Fruit fly (Drosophila melanogaster): ENCODE results near the gene CtsB.

Gene CtsB

DNA sequence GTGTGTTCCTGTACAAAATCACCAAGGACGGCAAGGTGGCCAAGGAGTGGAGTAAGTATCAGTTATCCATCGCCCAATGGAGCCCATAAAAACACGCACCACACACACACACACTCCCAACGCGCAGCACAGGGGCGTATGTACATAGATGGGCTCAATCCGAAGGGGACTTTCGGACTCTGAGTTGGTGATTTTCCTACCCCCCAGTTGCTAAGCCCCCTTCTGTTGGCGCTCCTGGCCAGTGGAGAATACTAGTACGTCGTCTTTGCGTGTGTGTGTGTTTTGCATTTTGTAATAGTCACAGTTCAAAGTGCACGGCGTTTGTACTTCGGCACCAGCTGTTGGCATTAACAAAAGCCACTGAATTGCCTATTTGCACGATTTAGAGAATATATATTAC lies 41.9 kb downstream of the CtsB start (continued):
- TF ChIP-seq lab (GFP tag; optimal IDR thresholded peaks at IDR 0.05) = peak; percentile 91
- TF ChIP-seq salm (tag; optimal IDR thresholded peaks at IDR 0.05) = peak; percentile 14
- TF ChIP-seq pfk (GFP tag; optimal IDR thresholded peaks at IDR 0.05) = peak; percentile 38
- TF ChIP-seq CG9797 (GFP tag; optimal IDR thresholded peaks at IDR 0.05) = no peak
- peak; percentile 55 for TF ChIP-seq CG4282 (GFP tag; optimal IDR thresholded peaks at IDR 0.05)
- peak; percentile 86 for TF ChIP-seq dysf (GFP tag; IDR thresholded peaks at IDR 0.05)
- TF ChIP-seq Oaz (GFP tag; IDR thresholded peaks at IDR 0.05) = peak; percentile 67
- TF ChIP-seq Lpt (GFP tag; optimal IDR thresholded peaks at IDR 0.05) = no peak
- TF ChIP-seq B-H1 (GFP tag; IDR thresholded peaks at IDR 0.05) = peak; percentile 69; the same call in 2 of the 3 replicates
- no peak for TF ChIP-seq pzg (GFP tag; optimal IDR thresholded peaks at IDR 0.05)
- TF ChIP-seq PHDP (tag; optimal IDR thresholded peaks at IDR 0.05) = peak; percentile 72
- no peak for TF ChIP-seq CTCF (GFP tag; optimal IDR thresholded peaks at IDR 0.05)
- peak; percentile 85 for TF ChIP-seq CG13424 (tag; optimal IDR thresholded peaks at IDR 0.05)
- peak; percentile 95 for TF ChIP-seq slbo (GFP tag; IDR thresholded peaks at IDR 0.05)
- no peak for TF ChIP-seq CG1832 (GFP tag; optimal IDR thresholded peaks at IDR 0.05)
- no peak for TF ChIP-seq Lhr (GFP tag; optimal IDR thresholded peaks at IDR 0.05)
- peak; percentile 59; the same call in 1 of the 2 replicates for TF ChIP-seq esg (GFP tag; conservative IDR thresholded peaks at IDR 0.05)
- peak; percentile 84 for TF ChIP-seq HLH3B (GFP tag; IDR thresholded peaks at IDR 0.05)
- peak; percentile 70 for TF ChIP-seq CG10209 (GFP tag; optimal IDR thresholded peaks at IDR 0.05)
- no peak for TF ChIP-seq abd-A (tag; optimal IDR thresholded peaks at IDR 0.05)
- peak; percentile 56 for TF ChIP-seq Bteb2 (GFP tag; optimal IDR thresholded peaks at IDR 0.05)
- no peak for TF ChIP-seq tll (GFP tag; optimal IDR thresholded peaks at IDR 0.05)
- peak; percentile 84 for TF ChIP-seq CG11247 (GFP tag; IDR thresholded peaks at IDR 0.05)
- TF ChIP-seq dmrt99B (tag; optimal IDR thresholded peaks at IDR 0.05) = peak; percentile 84
- peak in 1 of 3 experiments; percentile 28 for TF ChIP-seq lola (GFP tag; optimal IDR thresholded peaks at IDR 0.05)
- peak; percentile 63 for TF ChIP-seq p53 (GFP tag; optimal IDR thresholded peaks at IDR 0.05)
- TF ChIP-seq oc (tag; optimal IDR thresholded peaks at IDR 0.05) = peak; percentile 59
- no peak for TF ChIP-seq emc (GFP tag; optimal IDR thresholded peaks at IDR 0.05)
- peak; percentile 80 for TF ChIP-seq HmgD (GFP tag; optimal IDR thresholded peaks at IDR 0.05)
- peak; percentile 69 for TF ChIP-seq CG8765 (GFP tag; IDR thresholded peaks at IDR 0.05)
- peak; percentile 60 for TF ChIP-seq Hey (tag; optimal IDR thresholded peaks at IDR 0.05)
- TF ChIP-seq CG12391 (tag; optimal IDR thresholded peaks at IDR 0.05) = peak; percentile 66
- peak; percentile 73 for TF ChIP-seq grau (tag; optimal IDR thresholded peaks at IDR 0.05)
- peak; percentile 62 for TF ChIP-seq CrebB (tag; optimal IDR thresholded peaks at IDR 0.05)
- peak; percentile 80 for TF ChIP-seq ATbp (GFP tag; optimal IDR thresholded peaks at IDR 0.05)
- TF ChIP-seq z (GFP tag; IDR thresholded peaks at IDR 0.05) = peak; percentile 53; the same call in 1 of the 3 replicates
- TF ChIP-seq CG10321 (GFP tag; IDR thresholded peaks at IDR 0.05) = no peak
- TF ChIP-seq CG31388 (GFP tag; optimal IDR thresholded peaks at IDR 0.05) = no peak
- no peak for TF ChIP-seq lbe (GFP tag; optimal IDR thresholded peaks at IDR 0.05)
- peak; percentile 9 for TF ChIP-seq E2f2 (GFP tag; IDR thresholded peaks at IDR 0.05)
- peak; percentile 75 for TF ChIP-seq stc (GFP tag; IDR thresholded peaks at IDR 0.05)
- no peak for TF ChIP-seq Max (GFP tag; optimal IDR thresholded peaks at IDR 0.05)
- peak; percentile 70 for TF ChIP-seq CG1647 (GFP tag; optimal IDR thresholded peaks at IDR 0.05)
- peak; percentile 69 to 89 for TF ChIP-seq dpn (GFP tag; optimal IDR thresholded peaks at IDR 0.05)
- TF ChIP-seq CG32532 (GFP tag; IDR thresholded peaks at IDR 0.05) = peak; percentile 91
- TF ChIP-seq Optix (GFP tag; IDR thresholded peaks at IDR 0.05) = peak; percentile 71
- peak; percentile 29; the same call in 1 of the 2 replicates for TF ChIP-seq wor (GFP tag; IDR thresholded peaks at IDR 0.05)
- TF ChIP-seq CG18619 (GFP tag; optimal IDR thresholded peaks at IDR 0.05) = peak; percentile 77
- TF ChIP-seq CG13775 (GFP tag; optimal IDR thresholded peaks at IDR 0.05) = no peak
- TF ChIP-seq Sin3A (optimal IDR thresholded peaks at IDR 0.05) = no peak
- TF ChIP-seq CG9437 (GFP tag; optimal IDR thresholded peaks at IDR 0.05) = no peak
- TF ChIP-seq ham (GFP tag; IDR thresholded peaks at IDR 0.05) = no peak
